Worm (Caenorhabditis elegans): ENCODE data around the gene ZK666.12.

ZK666.12 gene

ce11 chrII:10537988-10538387, 42.0 kb downstream of the ZK666.12 start (continued):
- TF ChIP-seq unc-130 (tag; optimal IDR thresholded peaks at IDR 0.05) (no peak), hpl-2 (GFP tag; optimal IDR thresholded peaks at IDR 0.05) (no peak), swsn-7 (tag; optimal IDR thresholded peaks at IDR 0.05) (peak; percentile 79), ceh-82 (tag; optimal IDR thresholded peaks at IDR 0.05) (peak in 2 of 3 experiments; percentile 35 to 49), nhr-237 (tag; optimal IDR thresholded peaks at IDR 0.05) (no peak), ceh-63 (GFP tag; optimal IDR thresholded peaks at IDR 0.05) (no peak), elt-2 (tag; optimal IDR thresholded peaks at IDR 0.05) (peak; percentile 68), sup-37 (GFP tag; optimal IDR thresholded peaks at IDR 0.05) (peak; percentile 40), egl-27 (tag; optimal IDR thresholded peaks at IDR 0.05) (no peak), mab-9 (GFP tag; IDR thresholded peaks at IDR 0.05) (peak; percentile 77; the same call in 1 of the 2 replicates), aly-2 (tag; optimal IDR thresholded peaks at IDR 0.05) (no peak), nhr-84 (tag; optimal IDR thresholded peaks at IDR 0.05) (no peak), zag-1 (tag; optimal IDR thresholded peaks at IDR 0.05) (no peak), grh-1 (GFP tag; IDR thresholded peaks at IDR 0.05) (peak; percentile 52; the same call in 1 of the 2 replicates), nhr-90 (tag; optimal IDR thresholded peaks at IDR 0.05; ENCODE audit: poor library complexity) (peak; percentile 91), hlh-4 (tag; optimal IDR thresholded peaks at IDR 0.05) (peak; percentile 70), efl-1 (optimal IDR thresholded peaks at IDR 0.05) (peak; percentile 55 to 75), efl-1 (GFP tag; optimal IDR thresholded peaks at IDR 0.05 in 1 of 2) (peak; percentile 68 to 97), dsc-1 (tag; optimal IDR thresholded peaks at IDR 0.05) (peak; percentile 94), ets-5 (GFP tag; IDR thresholded peaks at IDR 0.05) (no peak), nhr-85 (tag) (peak; percentile 93), lin-35 (GFP tag; optimal IDR thresholded peaks at IDR 0.05) (peak; percentile 51 to 62), nhr-76 (tag; optimal IDR thresholded peaks at IDR 0.05) (no peak), blmp-1 (tag; optimal IDR thresholded peaks at IDR 0.05) (peak; percentile 26), lir-3 (tag; optimal IDR thresholded peaks at IDR 0.05; ENCODE audit: poor library complexity) (peak; percentile 91), nhr-19 (GFP tag; conservative IDR thresholded peaks at IDR 0.05) (peak; percentile 78), mdl-1 (tag; optimal IDR thresholded peaks at IDR 0.05) (no peak), ces-1 (GFP tag; optimal IDR thresholded peaks at IDR 0.05) (no peak), ztf-11 (tag; optimal IDR thresholded peaks at IDR 0.05) (peak in 1 of 2 experiments; percentile 94), F16B12.6 (tag; optimal IDR thresholded peaks at IDR 0.05) (peak; percentile 36), C16A3.4 (tag; optimal IDR thresholded peaks at IDR 0.05) (peak; percentile 22), egl-13 (tag; optimal IDR thresholded peaks at IDR 0.05) (peak; percentile 80), mep-1 (tag; optimal IDR thresholded peaks at IDR 0.05) (peak; percentile 48), fos-1 (tag; optimal IDR thresholded peaks at IDR 0.05) (peak; percentile 37), lin-13 (GFP tag; optimal IDR thresholded peaks at IDR 0.05) (peak; percentile 65), tlp-1 (tag; optimal IDR thresholded peaks at IDR 0.05) (no peak), pqm-1 (tag; optimal IDR thresholded peaks at IDR 0.05) (no peak), jun-1 (tag; optimal IDR thresholded peaks at IDR 0.05) (no peak), aha-1 (tag; optimal IDR thresholded peaks at IDR 0.05) (no peak), vab-15 (tag; optimal IDR thresholded peaks at IDR 0.05) (no peak), lin-39 (tag; optimal IDR thresholded peaks at IDR 0.05) (peak; percentile 55), snpc-4 (tag; optimal IDR thresholded peaks at IDR 0.05) (peak; percentile 19), unc-30 (tag; optimal IDR thresholded peaks at IDR 0.05) (no peak), ceh-8 (GFP tag; optimal IDR thresholded peaks at IDR 0.05) (peak; percentile 81), unc-86 (tag; optimal IDR thresholded peaks at IDR 0.05) (peak; percentile 58), nhr-71 (tag; optimal IDR thresholded peaks at IDR 0.05) (peak; percentile 87), unc-98 (GFP tag; IDR thresholded peaks at IDR 0.05) (0 out of 2 replicates have a peak, but pooled peaks have one; percentile 34), alr-1 (tag; optimal IDR thresholded peaks at IDR 0.05; ENCODE audit: borderline replicate concordance) (no peak), lin-14 (GFP tag; optimal IDR thresholded peaks at IDR 0.05) (peak; percentile 71), lin-15B (tag; optimal IDR thresholded peaks at IDR 0.05) (no peak), nhr-20 (tag; optimal IDR thresholded peaks at IDR 0.05) (peak; percentile 78), ama-1 (optimal IDR thresholded peaks at IDR 0.05) (no peak), sox-4 (tag; optimal IDR thresholded peaks at IDR 0.05) (peak; percentile 82)

All from whole organism, L1 larva.